Worm (Caenorhabditis elegans) whole organism, late embryonic: ENCODE results near the gene C46A5.1.

Experiments
- T23F11.4 ChIP-seq: fragments of 200-800 bp; sonication (Bioruptor generic); optimal IDR thresholded peaks from 2 replicates; lab custom pipeline; 2018; ENCODE audit warnings: mild to moderate bottlenecking, missing genetic modification characterization, missing compliant biosample characterization
- ceh-31 ChIP-seq: sonication (generic microtip); optimal IDR thresholded peaks from 2 replicates; lab custom pipeline; 2016; ENCODE audit warnings: missing genetic modification characterization, missing compliant biosample characterization
- che-1 ChIP-seq: sonication (generic microtip); optimal IDR thresholded peaks from 2 replicates; lab custom pipeline; 2016; ENCODE audit warnings: mild to moderate bottlenecking, missing genetic modification characterization, missing compliant biosample characterization
- dmd-4 ChIP-seq: sonication (generic microtip); optimal IDR thresholded peaks from 2 replicates; lab custom pipeline; 2016; ENCODE audit warnings: borderline replicate concordance, missing genetic modification characterization, missing compliant biosample characterization
- hlh-6 ChIP-seq: sonication (generic microtip); optimal IDR thresholded peaks from 2 replicates; lab custom pipeline; 2016; ENCODE audit warnings: missing genotype, missing genetic modification characterization, missing compliant biosample characterization
- nhr-232 ChIP-seq: sonication (generic microtip); optimal IDR thresholded peaks from 2 replicates; lab custom pipeline; 2016; ENCODE audit warnings: missing genetic modification characterization, missing compliant biosample characterization
- odd-2 ChIP-seq: sonication (generic microtip); optimal IDR thresholded peaks from 2 replicates; lab custom pipeline; 2017; ENCODE audit warnings: antibody characterized with exemption, mild to moderate bottlenecking, missing genetic modification characterization, missing compliant biosample characterization

- TF ChIP-seq hlh-6, result no peak
- no peak for TF ChIP-seq che-1
- TF ChIP-seq ceh-31 (tag; lab: Kevin White, UChicago), result no peak
- TF ChIP-seq T23F11.4 (GFP tag; lab: Kevin White, UChicago), result no peak
- TF ChIP-seq dmd-4, result no peak
- no peak for TF ChIP-seq nhr-232 (tag; lab: Kevin White, UChicago)
- no peak for TF ChIP-seq odd-2
These were observed 12.0 kb downstream of the C46A5.1 start, which contains the start of gene swd-2.1 for ce11 chrIV:7775725-7776124.
